Worm (Caenorhabditis elegans) whole organism, young adult: ENCODE measurements around the gene ptp-5.1.
"Not testable (repeated sequence)": the region's sequence is repeated elsewhere in the genome, so short reads cannot be mapped to it uniquely, and the experiment has no call there.

Experiments used
- ama-1 ChIP-seq, 3 experiments: fragments of 150-350 bp in 1 of 3; sonication (generic microtip) in 2 of 3; optimal IDR thresholded peaks; 2 replicates each; lab custom pipeline; 2014 to 2018; ENCODE audit warnings: missing biosample characterization in 2 of 3, missing genetic modification characterization in 2 of 3, missing genetic modification reagents in 2 of 3
- ceh-79 ChIP-seq: sonication (generic microtip); optimal IDR thresholded peaks from 2 replicates; lab custom pipeline; 2017; ENCODE audit warnings: mild to moderate bottlenecking, missing genetic modification characterization, missing compliant biosample characterization
- mes-4 ChIP-seq: sonication (generic microtip); optimal IDR thresholded peaks from 2 replicates; lab custom pipeline; 2016; ENCODE audit warnings: missing genotype, missing genetic modification characterization, missing compliant biosample characterization
- pha-4 ChIP-seq: fragments of 150-350 bp; sonication (generic microtip); optimal IDR thresholded peaks from 2 replicates; lab custom pipeline; 2014; ENCODE audit warnings: missing biosample characterization, missing genetic modification reagents, missing genetic modification characterization

- not testable (repeated sequence) for TF ChIP-seq pha-4 (tag; lab: Kevin White, UChicago); ama-1 (optimal IDR thresholded peaks at IDR 0.05; lab: Kevin White, UChicago); ama-1 (GFP tag; optimal IDR thresholded peaks at IDR 0.05; lab: Kevin White, UChicago); ceh-79 (tag; lab: Kevin White, UChicago); mes-4 (tag; lab: Kevin White, UChicago)
Observed at ce11 chrIV:5165626-5166025, 504 bp upstream of the ptp-5.1 start, which contains the start of gene nspd-6.
